Fruit fly (Drosophila melanogaster) whole organism, pupa: Measurements from ENCODE around the gene Spt3.

Source experiments
- CG14655 ChIP-seq: fragments of 200-800 bp; sonication (Bioruptor generic); optimal IDR thresholded peaks from 3 replicates; lab custom pipeline; 2017; ENCODE audit warnings: mild to moderate bottlenecking, missing biosample characterization, missing genetic modification reagents, missing genetic modification characterization
- CG15710 ChIP-seq: fragments of 200-800 bp; sonication (Bioruptor generic); optimal IDR thresholded peaks from 2 replicates; lab custom pipeline; 2018; ENCODE audit warnings: missing biosample characterization, mild to moderate bottlenecking, missing genetic modification characterization, moderate library complexity
- CG32121 ChIP-seq: fragments of 200-800 bp; sonication (Bioruptor generic); IDR thresholded peaks from 2 replicates; pipeline ENCODE4 v1.3.6; 2022; ENCODE audit warnings: missing biosample characterization, missing genetic modification characterization
- CG34367 ChIP-seq: fragments of 200-800 bp; sonication (Bioruptor generic); optimal IDR thresholded peaks from 2 replicates; lab custom pipeline; 2018; ENCODE audit warnings: missing biosample characterization, mild to moderate bottlenecking, missing genetic modification characterization
- CG8301 ChIP-seq: fragments of 200-800 bp; sonication (Bioruptor generic); optimal IDR thresholded peaks from 2 replicates; lab custom pipeline; 2018; ENCODE audit warnings: missing biosample characterization, mild to moderate bottlenecking, missing genetic modification characterization
- D1 ChIP-seq: fragments of 200-800 bp; sonication (Bioruptor generic); optimal IDR thresholded peaks from 2 replicates; lab custom pipeline; 2018; ENCODE audit warnings: missing biosample characterization, mild to moderate bottlenecking, missing genetic modification characterization, moderate library complexity
- EcR ChIP-seq: fragments of 200-800 bp; sonication (Bioruptor generic); optimal IDR thresholded peaks from 3 replicates; lab custom pipeline; 2019; ENCODE audit warnings: missing biosample characterization, missing genetic modification characterization, mild to moderate bottlenecking, moderate library complexity, missing genetic modification reagents
- Ets98B ChIP-seq: fragments of 200-800 bp; sonication (Bioruptor generic); IDR thresholded peaks from 2 replicates; pipeline ENCODE4 v1.3.6; 2022; ENCODE audit warnings: missing biosample characterization, missing genetic modification characterization
- Pif1A ChIP-seq: fragments of 200-800 bp; sonication (Bioruptor generic); optimal IDR thresholded peaks from 3 replicates; lab custom pipeline; 2016; ENCODE audit warnings: missing biosample characterization, missing genetic modification characterization
- Pif1B ChIP-seq: fragments of 200-800 bp; sonication (Bioruptor generic); optimal IDR thresholded peaks from 3 replicates; lab custom pipeline; 2016; ENCODE audit warnings: missing biosample characterization, missing genetic modification characterization
- gl ChIP-seq: fragments of 200-800 bp; sonication (Bioruptor generic); optimal IDR thresholded peaks from 2 replicates; lab custom pipeline; 2018; ENCODE audit warnings: missing biosample characterization, mild to moderate bottlenecking, missing genetic modification characterization
- rn ChIP-seq: fragments of 200-800 bp; sonication (Bioruptor generic); IDR thresholded peaks from 2 replicates; pipeline ENCODE4 v1.3.6; 2022; ENCODE audit warnings: missing biosample characterization, missing genetic modification characterization

dm6 chr3R:12005417-12005816 is 11.5 kb upstream of the Spt3 start, which contains the start of gene Tk:
- TF ChIP-seq CG34367 = no peak
- TF ChIP-seq Pif1A (GFP tag; lab: Kevin White, UChicago) = no peak
- TF ChIP-seq Pif1B (GFP tag; lab: Kevin White, UChicago) = no peak
- TF ChIP-seq EcR (GFP tag; lab: Kevin White, UChicago) = no peak
- TF ChIP-seq D1 (tag; lab: Kevin White, UChicago) = no peak
- no peak for TF ChIP-seq rn (GFP tag; lab: Robert Waterston, UW)
- TF ChIP-seq CG8301 (tag; lab: Kevin White, UChicago) = no peak
- TF ChIP-seq CG15710 (tag; lab: Kevin White, UChicago) = no peak
- no peak for TF ChIP-seq CG14655 (GFP tag; lab: Kevin White, UChicago)
- no peak for TF ChIP-seq gl (tag; lab: Kevin White, UChicago)
- TF ChIP-seq Ets98B = no peak
- no peak for TF ChIP-seq CG32121
